Fruit fly (Drosophila melanogaster) whole organism, embryonic: ENCODE results near the gene Bacc.
A peak's percentile ranks its signal among the peaks of the same experiment; 100 is the strongest.

ENCODE experiments used
- Atf6 ChIP-seq: fragments of 200-800 bp; sonication (Bioruptor generic); IDR thresholded peaks from 2 replicates; pipeline ENCODE4 v1.3.6; 2022; ENCODE audit warnings: missing biosample characterization, missing genetic modification characterization
- CG1024 ChIP-seq: fragments of 200-800 bp; sonication (Bioruptor generic); IDR thresholded peaks from 2 replicates; pipeline ENCODE4 v1.3.6; 2022; ENCODE audit warnings: missing biosample characterization, missing genetic modification characterization
- CG10959 ChIP-seq: fragments of 200-800 bp; sonication (Bioruptor generic); IDR thresholded peaks from 2 replicates; pipeline ENCODE4 v1.3.6; 2022; ENCODE audit warnings: missing biosample characterization, missing genetic modification characterization
- CG11504 ChIP-seq: fragments of 200-800 bp; sonication (Bioruptor generic); optimal IDR thresholded peaks from 3 replicates; lab custom pipeline; 2019; ENCODE audit warnings: missing biosample characterization, mild to moderate bottlenecking, missing genetic modification characterization, moderate library complexity
- CG11695 ChIP-seq: fragments of 200-800 bp; sonication (Bioruptor generic); IDR thresholded peaks from 3 replicates; pipeline ENCODE4 v1.3.6; 2022; ENCODE audit warnings: missing biosample characterization, missing genetic modification characterization
- CG12236 ChIP-seq: fragments of 200-800 bp; sonication (Bioruptor generic); optimal IDR thresholded peaks from 2 replicates; lab custom pipeline; 2016; ENCODE audit warnings: missing biosample characterization, missing genetic modification characterization
- CG12769 ChIP-seq: fragments of 200-800 bp; sonication (Bioruptor generic); optimal IDR thresholded peaks from 2 replicates; lab custom pipeline; 2019; ENCODE audit warnings: missing biosample characterization, mild to moderate bottlenecking, missing genetic modification characterization, moderate library complexity
- CG15073 ChIP-seq: fragments of 200-800 bp; sonication (Bioruptor generic); optimal IDR thresholded peaks from 2 replicates; lab custom pipeline; 2016; ENCODE audit warnings: missing biosample characterization, missing genetic modification characterization
- CG15514 ChIP-seq: fragments of 200-800 bp; sonication (Bioruptor generic); optimal IDR thresholded peaks from 3 replicates; lab custom pipeline; 2017; ENCODE audit warnings: missing biosample characterization, missing genetic modification characterization, mild to moderate bottlenecking, moderate library complexity, missing genetic modification reagents
- CG17361 ChIP-seq: fragments of 200-800 bp; sonication (Bioruptor generic); IDR thresholded peaks from 3 replicates; pipeline ENCODE4 v1.3.6; 2022; ENCODE audit warnings: missing biosample characterization, missing genetic modification characterization
- CG17829 ChIP-seq: fragments of 200-800 bp; optimal IDR thresholded peaks from 2 replicates; lab custom pipeline; 2019; ENCODE audit warnings: missing biosample characterization, mild to moderate bottlenecking, missing genetic modification characterization, moderate library complexity
- CG18599 ChIP-seq: fragments of 200-800 bp; sonication (Bioruptor generic); optimal IDR thresholded peaks from 3 replicates; lab custom pipeline; 2017; ENCODE audit warnings: missing biosample characterization, missing genetic modification characterization, mild to moderate bottlenecking, moderate library complexity, missing genetic modification reagents
- CG2120 ChIP-seq: fragments of 200-800 bp; sonication (Bioruptor generic); optimal IDR thresholded peaks from 3 replicates; lab custom pipeline; 2016; ENCODE audit warnings: missing biosample characterization, missing genetic modification characterization
- CG3281 ChIP-seq: fragments of 200-800 bp; sonication (Bioruptor generic); optimal IDR thresholded peaks from 3 replicates; lab custom pipeline; 2017; ENCODE audit warnings: missing biosample characterization, mild to moderate bottlenecking, missing genetic modification characterization
- CG34422 ChIP-seq: fragments of 200-800 bp; sonication (Bioruptor generic); IDR thresholded peaks from 3 replicates; pipeline ENCODE4 v1.3.6; 2022; ENCODE audit warnings: missing biosample characterization, missing genetic modification characterization
- CG3838 ChIP-seq: fragments of 200-800 bp; sonication (Bioruptor generic); optimal IDR thresholded peaks from 3 replicates; lab custom pipeline; 2016; ENCODE audit warnings: missing biosample characterization, missing genetic modification characterization
- CG3847 ChIP-seq: fragments of 200-800 bp; sonication (Bioruptor generic); IDR thresholded peaks from 2 replicates; pipeline ENCODE4 v1.3.6; 2022; ENCODE audit warnings: missing biosample characterization, missing genetic modification characterization
- CG6689 ChIP-seq: fragments of 200-800 bp; sonication (Bioruptor generic); IDR thresholded peaks from 2 replicates; pipeline ENCODE4 v1.3.6; 2022; ENCODE audit warnings: missing biosample characterization, missing genetic modification characterization
- CG7372 ChIP-seq: fragments of 200-800 bp; sonication (Bioruptor generic); IDR thresholded peaks from 2 replicates; pipeline ENCODE4 v1.3.6; 2022; ENCODE audit warnings: missing biosample characterization, missing genetic modification characterization
- CG8478 ChIP-seq: fragments of >200 bp; optimal IDR thresholded peaks from 2 replicates; lab custom pipeline; 2018
- CG9215 ChIP-seq: fragments of 200-800 bp; sonication (Bioruptor generic); IDR thresholded peaks from 2 replicates; pipeline ENCODE4 v1.3.6; 2022; ENCODE audit warnings: missing biosample characterization, missing genetic modification characterization
- Chrac-16 ChIP-seq: fragments of 200-800 bp; sonication (Bioruptor generic); optimal IDR thresholded peaks from 3 replicates; lab custom pipeline; 2016; ENCODE audit warnings: missing biosample characterization, missing genetic modification characterization
- HHEX ChIP-seq: fragments of 200-800 bp; sonication (Bioruptor generic); optimal IDR thresholded peaks from 3 replicates; lab custom pipeline; 2017; ENCODE audit warnings: missing biosample characterization, mild to moderate bottlenecking, missing genetic modification characterization, missing genetic modification reagents
- Hmr ChIP-seq: fragments of 200-800 bp; sonication (Bioruptor generic); optimal IDR thresholded peaks from 3 replicates; lab custom pipeline; 2017; ENCODE audit warnings: mild to moderate bottlenecking, missing biosample characterization, missing genetic modification reagents, missing genetic modification characterization
- Hr51 ChIP-seq, 2 experiments: fragments of 200-800 bp; sonication (Bioruptor generic); optimal IDR thresholded peaks; 2 replicates in 1 of 2; 3 replicates in 1 of 2; lab custom pipeline; 2016 to 2018; ENCODE audit warnings: missing biosample characterization in 2 of 2, missing genetic modification characterization in 2 of 2, mild to moderate bottlenecking in 1 of 2, moderate library complexity in 1 of 2
- Lhr ChIP-seq: fragments of 200-800 bp; sonication (Bioruptor generic); optimal IDR thresholded peaks from 3 replicates; lab custom pipeline; 2017; ENCODE audit warnings: mild to moderate bottlenecking, missing biosample characterization, missing genetic modification reagents, missing genetic modification characterization
- NFAT ChIP-seq: fragments of 200-800 bp; sonication (Bioruptor generic); IDR thresholded peaks from 2 replicates; pipeline ENCODE4 v1.3.6; 2022; ENCODE audit warnings: missing biosample characterization, missing genetic modification characterization
- Neu2 ChIP-seq: fragments of 200-800 bp; sonication (Bioruptor generic); optimal IDR thresholded peaks from 3 replicates; lab custom pipeline; 2016; ENCODE audit warnings: missing biosample characterization, missing genetic modification characterization, borderline replicate concordance
- Oaz ChIP-seq: fragments of 200-800 bp; sonication (Bioruptor generic); IDR thresholded peaks from 2 replicates; pipeline ENCODE4 v1.3.6; 2022; ENCODE audit warnings: missing biosample characterization, missing genetic modification characterization
- Sox102F ChIP-seq: fragments of 200-800 bp; sonication (Bioruptor generic); optimal IDR thresholded peaks from 2 replicates; lab custom pipeline; 2018; ENCODE audit warnings: missing biosample characterization, mild to moderate bottlenecking, missing genetic modification characterization, moderate library complexity
- Sry-β ChIP-seq: fragments of 200-800 bp; sonication (Bioruptor generic); optimal IDR thresholded peaks from 2 replicates; lab custom pipeline; 2018; ENCODE audit warnings: missing biosample characterization, mild to moderate bottlenecking, missing genetic modification characterization, moderate library complexity
- ap ChIP-seq: fragments of 200-800 bp; sonication (Bioruptor generic); IDR thresholded peaks from 2 replicates; pipeline ENCODE4 v1.3.6; 2022; ENCODE audit warnings: missing biosample characterization, missing genetic modification characterization
- ase ChIP-seq: fragments of 200-800 bp; sonication (Bioruptor generic); IDR thresholded peaks from 3 replicates; pipeline ENCODE4 v1.3.6; 2022; ENCODE audit warnings: missing biosample characterization, missing genetic modification characterization
- chn ChIP-seq: fragments of 200-800 bp; sonication (Bioruptor generic); optimal IDR thresholded peaks from 2 replicates; lab custom pipeline; 2016; ENCODE audit warnings: missing biosample characterization, missing genetic modification characterization
- croc ChIP-seq: fragments of 200-800 bp; sonication (Bioruptor generic); conservative IDR thresholded peaks from 3 replicates; pipeline ENCODE4 v1.3.6; 2022; ENCODE audit warnings: missing biosample characterization, missing genetic modification characterization
- dimm ChIP-seq: fragments of 200-800 bp; sonication (Bioruptor generic); IDR thresholded peaks from 2 replicates; pipeline ENCODE4 v1.3.6; 2022; ENCODE audit warnings: missing biosample characterization, missing genetic modification characterization
- dmrt99B ChIP-seq: fragments of 200-800 bp; sonication (Bioruptor generic); optimal IDR thresholded peaks from 2 replicates; lab custom pipeline; 2018; ENCODE audit warnings: missing biosample characterization, mild to moderate bottlenecking, missing genetic modification characterization, moderate library complexity
- dysf ChIP-seq: fragments of 200-800 bp; sonication (Bioruptor generic); IDR thresholded peaks from 3 replicates; pipeline ENCODE4 v1.3.6; 2022; ENCODE audit warnings: missing biosample characterization, missing genetic modification characterization
- gcm2 ChIP-seq: fragments of 200-800 bp; sonication (Bioruptor generic); optimal IDR thresholded peaks from 2 replicates; lab custom pipeline; 2016; ENCODE audit warnings: missing biosample characterization, missing genetic modification characterization
- gem ChIP-seq: fragments of 200-800 bp; sonication (Bioruptor generic); optimal IDR thresholded peaks from 2 replicates; lab custom pipeline; 2019; ENCODE audit warnings: missing biosample characterization, mild to moderate bottlenecking, missing genetic modification characterization, moderate library complexity
- gfzf ChIP-seq: fragments of 200-800 bp; sonication (Bioruptor generic); optimal IDR thresholded peaks from 2 replicates; lab custom pipeline; 2016; ENCODE audit warnings: missing biosample characterization, mild to moderate bottlenecking, missing genetic modification characterization, moderate library complexity
- grn ChIP-seq: fragments of 200-800 bp; sonication (Bioruptor generic); optimal IDR thresholded peaks from 3 replicates; lab custom pipeline; 2017; ENCODE audit warnings: missing biosample characterization, missing genetic modification characterization
- ken ChIP-seq: fragments of 200-800 bp; sonication (Bioruptor generic); IDR thresholded peaks from 3 replicates; pipeline ENCODE4 v1.3.6; 2022; ENCODE audit warnings: missing biosample characterization, missing genetic modification characterization
- lab ChIP-seq: fragments of 200-800 bp; sonication (Bioruptor generic); optimal IDR thresholded peaks from 3 replicates; lab custom pipeline; 2017; ENCODE audit warnings: missing biosample characterization, missing genetic modification characterization, mild to moderate bottlenecking, moderate library complexity, missing genetic modification reagents
- psq ChIP-seq: fragments of 200-800 bp; sonication (Bioruptor generic); optimal IDR thresholded peaks from 2 replicates; lab custom pipeline; 2017; ENCODE audit warnings: missing biosample characterization, missing genetic modification characterization
- ranshi ChIP-seq: fragments of 200-800 bp; sonication (Bioruptor generic); IDR thresholded peaks from 2 replicates; pipeline ENCODE4 v1.3.6; 2022; ENCODE audit warnings: missing biosample characterization, missing genetic modification characterization
- sim ChIP-seq: fragments of 200-800 bp; sonication (Bioruptor generic); IDR thresholded peaks from 2 replicates; pipeline ENCODE4 v1.3.6; 2022; ENCODE audit warnings: missing biosample characterization, missing genetic modification characterization
- slbo ChIP-seq: fragments of 200-800 bp; sonication (Bioruptor generic); IDR thresholded peaks from 2 replicates; pipeline ENCODE4 v1.3.6; 2022; ENCODE audit warnings: missing biosample characterization, missing genetic modification characterization
- zen ChIP-seq: fragments of 200-800 bp; sonication (Bioruptor generic); optimal IDR thresholded peaks from 3 replicates; lab custom pipeline; 2018; ENCODE audit warnings: missing biosample characterization, mild to moderate bottlenecking, missing genetic modification characterization, moderate library complexity

Gene Bacc

dm6 chr2L:2720368-2720767 lies 31.9 kb upstream of the Bacc start (continued):
- TF ChIP-seq ap (GFP tag; lab: Robert Waterston, UW), result no peak
- TF ChIP-seq NFAT (GFP tag; lab: Robert Waterston, UW), result no peak
- no peak for TF ChIP-seq sim (GFP tag; lab: Robert Waterston, UW)
- 0 out of 3 replicates have a peak, but pooled peaks have one; percentile 38 for TF ChIP-seq ase (GFP tag; lab: Robert Waterston, UW)
- no peak for TF ChIP-seq CG3838 (GFP tag; lab: Kevin White, UChicago)
- no peak for TF ChIP-seq CG7372 (GFP tag; lab: Robert Waterston, UW)
- TF ChIP-seq CG17829 (tag; lab: Kevin White, UChicago), result no peak
- 0 out of 2 replicates have a peak, but pooled peaks have one; percentile 4 for TF ChIP-seq CG3847
- no peak for TF ChIP-seq Sry-β
- TF ChIP-seq grn (GFP tag; lab: Kevin White, UChicago), result no peak
- peak; percentile 60 for TF ChIP-seq CG2120 (GFP tag; lab: Kevin White, UChicago)
- TF ChIP-seq Neu2 (GFP tag; lab: Kevin White, UChicago), result no peak
- TF ChIP-seq dmrt99B (tag; lab: Kevin White, UChicago), result peak; percentile 7
- TF ChIP-seq psq (GFP tag; lab: Kevin White, UChicago), result no peak

- peak; percentile 19 for TF ChIP-seq CG11504 (tag; lab: Kevin White, UChicago)
- TF ChIP-seq ken, result no peak
- no peak for TF ChIP-seq chn (GFP tag; lab: Kevin White, UChicago)
- TF ChIP-seq dysf, result 0 out of 3 replicates have a peak, but pooled peaks have one; percentile 36
- 0 out of 2 replicates have a peak, but pooled peaks have one; percentile 37 for TF ChIP-seq ranshi (GFP tag; lab: Robert Waterston, UW)
- no peak for TF ChIP-seq CG10959
- no peak for TF ChIP-seq CG12236 (GFP tag; lab: Kevin White, UChicago)
- no peak for TF ChIP-seq Lhr (GFP tag; lab: Kevin White, UChicago)
- TF ChIP-seq gem (tag; lab: Kevin White, UChicago), result peak; percentile 36
- TF ChIP-seq Sox102F (GFP tag; lab: Kevin White, UChicago), result peak; percentile 4
- TF ChIP-seq Atf6, result peak; percentile 10; the same call in 1 of the 2 replicates
- peak; percentile 24 for TF ChIP-seq Hmr (GFP tag; lab: Kevin White, UChicago)
- TF ChIP-seq CG11695 (GFP tag; lab: Robert Waterston, UW), result peak; percentile 26; the same call in 1 of the 3 replicates
- no peak for TF ChIP-seq CG34422 (GFP tag; lab: Robert Waterston, UW)
- TF ChIP-seq dmrt99B (tag; lab: Kevin White, UChicago), result peak; percentile 37
- TF ChIP-seq HHEX (GFP tag; lab: Kevin White, UChicago), result no peak
- peak; percentile 5 for TF ChIP-seq CG15514 (GFP tag; lab: Kevin White, UChicago)
- no peak for TF ChIP-seq croc (GFP tag; lab: Robert Waterston, UW)
- peak; percentile 52; the same call in 1 of the 2 replicates for TF ChIP-seq slbo
- TF ChIP-seq CG8478 (lab: Kevin White, UChicago), result no peak
- TF ChIP-seq CG9215, result no peak; the same call in 1 of the 2 replicates
- TF ChIP-seq zen (tag; lab: Kevin White, UChicago), result peak; percentile 35
- TF ChIP-seq gfzf (GFP tag; lab: Kevin White, UChicago), result no peak
- TF ChIP-seq ase (GFP tag; lab: Robert Waterston, UW), result 0 out of 3 replicates have a peak, but pooled peaks have one; percentile 21
- TF ChIP-seq dimm (GFP tag; lab: Robert Waterston, UW), result no peak
- TF ChIP-seq Chrac-16 (GFP tag; lab: Kevin White, UChicago), result peak; percentile 20
- TF ChIP-seq lab, result peak; percentile 59
- 0 out of 2 replicates have a peak, but pooled peaks have one; percentile 18 for TF ChIP-seq CG6689 (GFP tag; lab: Robert Waterston, UW)
- peak in 1 of 2 experiments; percentile 19 for TF ChIP-seq Hr51 (GFP tag; optimal IDR thresholded peaks at IDR 0.05; lab: Kevin White, UChicago)
- peak; percentile 40 for TF ChIP-seq CG2120 (GFP tag; lab: Kevin White, UChicago)
- 0 out of 2 replicates have a peak, but pooled peaks have one; percentile 19 for TF ChIP-seq CG1024 (GFP tag; lab: Robert Waterston, UW)
- 0 out of 2 replicates have a peak, but pooled peaks have one; percentile 34 for TF ChIP-seq ap (GFP tag; lab: Robert Waterston, UW)
- no peak for TF ChIP-seq CG15073
- no peak for TF ChIP-seq CG17361 (GFP tag; lab: Robert Waterston, UW)
- peak; percentile 30 for TF ChIP-seq CG12769
- TF ChIP-seq CG3281, result peak; percentile 11
- no peak for TF ChIP-seq gcm2 (GFP tag; lab: Kevin White, UChicago)
- no peak for TF ChIP-seq Oaz
- TF ChIP-seq CG18599 (GFP tag; lab: Kevin White, UChicago), result peak; percentile 65
These were observed 30.9 kb upstream of the Bacc start for dm6 chr2L:2721317-2721716.
